Fruit fly (Drosophila melanogaster): ENCODE data around the gene ome.

ome gene

dm6 chr3L:14790127-14790589, 117.5 kb downstream of the ome start:
- TF ChIP-seq noc (tag; optimal IDR thresholded peaks at IDR 0.05) = peak; percentile 78

dm6 chr3L:14790849-14791646, 118.4 kb downstream of the ome start:
- TF ChIP-seq noc (tag; optimal IDR thresholded peaks at IDR 0.05) = no peak

All from whole organism, larva.